Fruit fly (Drosophila melanogaster): ENCODE measurements around the gene MBD-R2.

Gene MBD-R2

DNA sequence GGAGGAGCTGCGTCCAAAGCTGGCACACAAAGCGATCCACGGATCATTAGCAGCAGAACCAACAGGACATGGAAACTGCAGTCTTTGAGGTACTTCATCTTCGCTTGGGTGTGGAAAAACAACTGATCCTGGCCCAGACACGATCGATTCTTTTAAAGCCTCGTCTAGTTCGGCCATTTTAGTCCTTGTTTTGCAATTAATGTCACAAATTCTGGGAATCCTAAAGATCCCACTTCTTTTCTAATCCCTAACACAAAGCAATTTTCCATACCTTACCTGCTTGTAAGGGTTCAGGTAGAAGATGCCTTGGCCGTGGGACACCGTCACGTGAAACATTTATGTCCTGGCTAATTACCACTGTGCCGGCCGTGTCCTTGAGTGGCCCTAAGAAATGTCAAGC lies 26.5 kb upstream of the MBD-R2 start, which contains the start of gene CG10035:
TSS of gene CG10035 (minus strand) at position 129 of the 400 bp plus-strand sequence.
- no peak for TF ChIP-seq Sin3A (optimal IDR thresholded peaks at IDR 0.05)
- no peak for TF ChIP-seq Myc (optimal IDR thresholded peaks at IDR 0.05)
- TF ChIP-seq ttk (optimal IDR thresholded peaks at IDR 0.05), result no peak
- no peak for TF ChIP-seq psq (optimal IDR thresholded peaks at IDR 0.05)
- TF ChIP-seq h (optimal IDR thresholded peaks at IDR 0.05), result no peak
- TF ChIP-seq insv (optimal IDR thresholded peaks at IDR 0.05), result no peak

DNA sequence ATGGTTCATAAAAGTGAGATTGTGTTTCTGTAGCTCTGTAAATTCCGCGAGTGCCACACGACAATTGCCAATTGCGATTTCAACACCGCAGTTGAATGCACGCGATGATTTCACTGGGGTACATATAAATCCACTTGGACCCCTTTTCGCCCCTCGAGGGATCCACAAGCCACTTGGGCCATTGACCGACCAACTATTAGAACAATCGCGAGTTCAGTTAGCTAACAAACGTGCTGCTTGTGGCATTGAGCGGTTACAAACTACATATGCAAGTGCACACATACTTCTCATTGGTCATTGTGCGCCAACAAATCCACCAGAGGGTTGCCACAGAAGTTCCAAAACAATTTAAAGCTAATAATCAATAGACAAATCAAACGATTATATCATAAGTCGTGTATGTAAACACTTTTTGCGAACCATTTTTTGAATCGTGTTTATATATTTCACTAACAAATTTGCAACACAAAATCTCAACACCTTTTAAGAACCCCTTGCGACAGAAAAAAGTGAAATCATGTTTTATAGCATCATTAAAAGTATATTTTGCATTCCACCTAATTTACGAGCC lies 25.1 kb upstream of the MBD-R2 start:
- TF ChIP-seq ttk (optimal IDR thresholded peaks at IDR 0.05) (no peak), psq (optimal IDR thresholded peaks at IDR 0.05) (no peak), h (optimal IDR thresholded peaks at IDR 0.05) (no peak), insv (optimal IDR thresholded peaks at IDR 0.05) (no peak), Myc (optimal IDR thresholded peaks at IDR 0.05) (no peak), Sin3A (optimal IDR thresholded peaks at IDR 0.05) (no peak)

DNA sequence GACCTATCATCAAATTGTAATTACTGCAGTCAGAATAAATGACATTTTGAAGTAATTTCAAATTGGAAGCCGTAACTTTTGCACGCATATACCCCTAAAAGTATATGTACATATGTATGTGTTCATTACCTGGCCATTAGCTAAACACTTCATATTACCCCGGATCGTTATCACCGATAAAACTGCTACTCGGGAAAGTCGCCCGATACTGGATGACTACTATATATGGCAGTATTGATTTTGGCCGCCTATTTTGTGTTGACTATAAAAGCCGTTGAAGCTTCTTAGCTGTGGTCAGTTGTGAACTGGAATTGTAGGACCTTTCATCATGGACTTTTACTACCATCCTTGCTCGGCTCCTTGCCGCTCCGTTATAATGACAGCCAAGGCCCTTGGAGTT lies 23.6 kb upstream of the MBD-R2 start, which contains the start of gene GstD8:
TSS of gene GstD8 (plus strand) at position 301 of the 400 bp plus-strand sequence.
- TF ChIP-seq ttk (optimal IDR thresholded peaks at IDR 0.05), result no peak

DNA sequence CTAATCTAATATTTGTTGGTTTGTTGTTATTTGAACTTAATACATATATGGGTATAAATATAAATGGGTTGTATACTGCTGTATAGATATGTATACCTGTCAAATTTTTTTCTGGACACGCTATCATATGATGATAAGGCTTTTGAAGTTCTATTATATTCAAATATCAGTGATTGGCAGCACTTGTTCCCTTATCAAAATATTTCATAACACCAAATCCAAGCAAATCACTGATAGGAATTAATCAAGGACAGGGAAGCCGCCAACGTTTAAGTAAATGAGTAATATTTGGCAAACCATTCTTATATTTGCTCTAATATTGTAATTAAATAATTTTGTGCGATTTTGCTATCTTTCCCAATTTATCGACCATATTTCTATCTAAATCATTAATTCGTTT lies 23.2 kb upstream of the MBD-R2 start:
- TF ChIP-seq insv (optimal IDR thresholded peaks at IDR 0.05) (no peak), ttk (optimal IDR thresholded peaks at IDR 0.05) (no peak), psq (optimal IDR thresholded peaks at IDR 0.05) (no peak), Myc (optimal IDR thresholded peaks at IDR 0.05) (no peak), h (optimal IDR thresholded peaks at IDR 0.05) (no peak), Sin3A (optimal IDR thresholded peaks at IDR 0.05) (no peak)

DNA sequence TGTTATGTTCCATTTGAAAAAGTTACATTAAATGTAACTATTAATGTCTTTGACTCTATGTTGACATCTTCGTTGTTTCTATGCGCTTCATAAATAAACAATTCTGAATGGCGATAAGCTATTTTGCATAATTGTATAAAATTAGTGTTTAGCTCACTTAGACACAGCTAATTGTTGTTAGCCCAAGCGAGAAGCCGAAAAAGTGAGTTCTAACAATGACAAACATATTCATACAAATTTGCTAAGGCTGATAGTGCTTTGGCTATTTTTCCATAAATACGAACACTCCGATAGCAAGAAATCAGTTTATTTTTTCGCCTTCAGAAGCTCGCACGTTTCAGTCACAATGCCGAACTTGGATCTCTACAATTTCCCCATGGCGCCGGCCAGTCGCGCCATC lies 22.1 kb upstream of the MBD-R2 start, which contains the start of gene GstD7:
TSS of gene GstD7 (plus strand) at position 301 of the 400 bp plus-strand sequence.
- TF ChIP-seq psq (optimal IDR thresholded peaks at IDR 0.05) (no peak), Sin3A (optimal IDR thresholded peaks at IDR 0.05) (no peak), ttk (optimal IDR thresholded peaks at IDR 0.05) (no peak), Myc (optimal IDR thresholded peaks at IDR 0.05) (no peak), h (optimal IDR thresholded peaks at IDR 0.05) (no peak), insv (optimal IDR thresholded peaks at IDR 0.05) (no peak)

DNA sequence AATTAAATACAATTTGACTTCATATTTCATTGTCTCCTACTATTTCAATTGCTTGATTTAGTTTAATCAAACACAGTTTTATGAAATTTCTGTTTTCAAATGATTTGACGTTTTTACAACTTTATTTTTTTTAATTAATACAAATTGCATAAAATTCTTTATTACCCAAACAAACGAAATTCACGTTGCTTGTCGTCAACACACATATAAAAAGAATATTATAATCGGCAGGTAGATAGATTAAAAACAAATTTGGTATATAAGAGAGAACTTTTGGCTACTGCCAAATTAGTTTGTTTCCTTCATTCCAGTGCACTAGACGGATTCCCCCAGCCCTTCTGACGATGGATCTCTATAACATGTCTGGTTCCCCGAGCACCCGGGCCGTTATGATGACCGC lies 20.8 kb upstream of the MBD-R2 start, which contains the start of gene GstD6:
TSS of gene GstD6 (plus strand) at position 301 of the 400 bp plus-strand sequence.
- TF ChIP-seq ttk (optimal IDR thresholded peaks at IDR 0.05) (no peak), h (optimal IDR thresholded peaks at IDR 0.05) (no peak), psq (optimal IDR thresholded peaks at IDR 0.05) (no peak), Sin3A (optimal IDR thresholded peaks at IDR 0.05) (no peak), insv (optimal IDR thresholded peaks at IDR 0.05) (no peak), Myc (optimal IDR thresholded peaks at IDR 0.05) (no peak)

DNA sequence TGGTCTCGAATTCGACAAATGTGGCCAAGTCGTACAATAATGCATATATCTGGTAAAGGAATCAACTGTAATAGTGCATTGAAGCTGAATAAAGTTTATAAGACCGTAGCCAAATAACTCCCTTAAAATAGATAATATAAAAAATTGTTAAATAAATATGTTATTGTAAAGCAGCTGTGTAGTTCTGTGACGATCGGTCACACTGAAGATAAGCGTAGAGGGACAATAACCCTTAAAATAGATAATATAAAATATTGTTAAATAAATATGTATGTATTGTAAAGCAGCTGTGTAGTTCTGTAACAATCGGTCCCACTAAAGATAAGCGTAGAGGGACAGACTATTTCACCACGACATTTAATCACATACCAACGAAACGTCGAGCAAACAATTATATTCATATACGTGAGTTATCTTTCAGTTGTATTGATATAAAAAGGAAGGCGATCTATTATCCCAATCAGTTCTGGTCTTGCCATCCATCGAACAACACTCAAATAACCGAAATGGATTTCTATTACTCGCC lies 19.3 kb upstream of the MBD-R2 start, which contains the start of gene GstD5:
TSS of gene GstD5 (plus strand) at position 476 of the 526 bp plus-strand sequence.
- no peak for TF ChIP-seq Sin3A (optimal IDR thresholded peaks at IDR 0.05)
- no peak for TF ChIP-seq Myc (optimal IDR thresholded peaks at IDR 0.05)
- TF ChIP-seq ttk (optimal IDR thresholded peaks at IDR 0.05), result no peak
- TF ChIP-seq psq (optimal IDR thresholded peaks at IDR 0.05), result no peak
- TF ChIP-seq h (optimal IDR thresholded peaks at IDR 0.05), result no peak
- no peak for TF ChIP-seq insv (optimal IDR thresholded peaks at IDR 0.05)

DNA sequence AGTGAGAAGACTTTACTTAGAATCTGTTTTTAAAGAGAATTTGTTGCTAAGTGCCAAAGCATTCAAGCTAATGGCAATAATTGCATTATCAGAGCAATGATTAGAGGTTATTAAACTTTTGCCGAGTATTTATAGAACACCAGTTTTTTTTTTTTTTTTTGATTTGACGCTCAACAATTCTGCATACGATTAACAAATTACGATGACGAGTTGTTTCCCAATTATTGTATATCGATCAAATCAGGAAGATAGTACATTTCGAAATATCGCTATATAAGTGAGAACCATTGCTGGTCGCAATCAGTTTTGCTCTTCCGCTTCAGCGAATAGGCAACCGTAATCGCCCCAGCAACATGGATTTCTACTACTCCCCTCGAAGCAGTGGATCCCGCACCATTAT lies 17.7 kb upstream of the MBD-R2 start, which contains the start of gene GstD4:
TSS of gene GstD4 (plus strand) at position 301 of the 400 bp plus-strand sequence.
- TF ChIP-seq h (optimal IDR thresholded peaks at IDR 0.05), result no peak
- no peak for TF ChIP-seq psq (optimal IDR thresholded peaks at IDR 0.05)
- TF ChIP-seq Myc (optimal IDR thresholded peaks at IDR 0.05), result no peak
- TF ChIP-seq Sin3A (optimal IDR thresholded peaks at IDR 0.05), result no peak
- no peak for TF ChIP-seq ttk (optimal IDR thresholded peaks at IDR 0.05)
- no peak for TF ChIP-seq insv (optimal IDR thresholded peaks at IDR 0.05)

DNA sequence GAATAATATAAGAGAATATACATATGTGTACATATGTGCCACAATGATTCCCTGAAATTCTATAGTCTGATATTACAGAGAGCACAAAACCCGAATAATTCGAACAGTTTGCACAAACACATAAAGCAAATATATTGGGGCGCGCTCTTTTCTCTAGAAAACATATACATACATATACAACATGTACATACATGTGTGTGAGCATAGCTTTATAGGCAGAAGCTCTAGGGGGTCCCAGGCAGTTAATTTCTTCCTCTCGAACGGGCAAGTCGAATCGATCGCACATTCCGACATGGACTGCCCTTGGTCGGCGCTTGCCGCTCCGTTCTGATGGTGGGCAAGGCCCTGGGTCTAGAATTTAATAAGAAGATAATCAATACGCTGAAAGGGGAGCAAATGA lies 16.7 kb upstream of the MBD-R2 start, which contains the start of gene GstD3:
TSS of gene GstD3 (plus strand) at position 269 of the 400 bp plus-strand sequence.
- no peak for TF ChIP-seq insv (optimal IDR thresholded peaks at IDR 0.05)

DNA sequence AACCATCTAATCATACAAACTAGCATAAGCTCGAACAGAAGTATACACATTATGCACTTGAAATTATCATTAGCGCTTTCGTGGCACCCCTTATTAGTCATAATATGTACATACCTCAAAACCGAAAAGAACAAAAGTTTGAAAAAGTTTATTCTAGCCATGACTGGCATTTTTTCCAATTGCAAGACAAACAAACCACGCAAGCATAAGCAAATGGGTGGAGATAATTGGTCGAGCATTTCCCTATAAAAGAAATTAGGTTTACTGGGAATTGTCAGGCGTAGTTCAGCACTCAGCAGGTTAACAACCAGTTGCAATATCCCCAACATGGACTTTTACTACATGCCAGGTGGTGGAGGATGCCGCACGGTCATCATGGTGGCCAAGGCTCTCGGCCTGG lies 15.6 kb upstream of the MBD-R2 start, which contains the start of gene GstD2:
TSS of gene GstD2 (plus strand) at position 301 of the 400 bp plus-strand sequence.
- no peak for TF ChIP-seq Sin3A (optimal IDR thresholded peaks at IDR 0.05)
- TF ChIP-seq Myc (optimal IDR thresholded peaks at IDR 0.05), result no peak
- TF ChIP-seq ttk (optimal IDR thresholded peaks at IDR 0.05), result no peak
- no peak for TF ChIP-seq psq (optimal IDR thresholded peaks at IDR 0.05)
- TF ChIP-seq h (optimal IDR thresholded peaks at IDR 0.05), result no peak
- no peak for TF ChIP-seq insv (optimal IDR thresholded peaks at IDR 0.05)

DNA sequence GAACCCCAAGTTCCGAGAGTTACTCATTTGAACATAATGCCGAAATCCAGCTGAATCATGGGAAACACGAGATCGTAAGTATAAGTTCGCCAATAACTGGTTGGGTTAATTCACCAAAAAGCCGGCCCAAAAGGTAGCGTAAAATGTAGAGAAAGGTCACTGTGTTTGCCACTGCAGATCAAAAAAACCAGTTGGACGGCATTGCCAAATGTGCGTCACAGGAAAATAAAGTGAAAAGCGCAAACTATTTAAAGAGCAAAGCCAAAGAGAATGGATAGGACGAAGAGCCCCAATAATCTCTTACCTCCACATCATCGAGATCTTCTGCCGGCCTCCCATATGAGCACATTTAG lies 14.6 kb upstream of the MBD-R2 start:
- TF ChIP-seq insv (optimal IDR thresholded peaks at IDR 0.05) (no peak), ttk (optimal IDR thresholded peaks at IDR 0.05) (no peak), Sin3A (optimal IDR thresholded peaks at IDR 0.05) (no peak), psq (optimal IDR thresholded peaks at IDR 0.05) (no peak), h (optimal IDR thresholded peaks at IDR 0.05) (no peak), Myc (optimal IDR thresholded peaks at IDR 0.05) (no peak)

DNA sequence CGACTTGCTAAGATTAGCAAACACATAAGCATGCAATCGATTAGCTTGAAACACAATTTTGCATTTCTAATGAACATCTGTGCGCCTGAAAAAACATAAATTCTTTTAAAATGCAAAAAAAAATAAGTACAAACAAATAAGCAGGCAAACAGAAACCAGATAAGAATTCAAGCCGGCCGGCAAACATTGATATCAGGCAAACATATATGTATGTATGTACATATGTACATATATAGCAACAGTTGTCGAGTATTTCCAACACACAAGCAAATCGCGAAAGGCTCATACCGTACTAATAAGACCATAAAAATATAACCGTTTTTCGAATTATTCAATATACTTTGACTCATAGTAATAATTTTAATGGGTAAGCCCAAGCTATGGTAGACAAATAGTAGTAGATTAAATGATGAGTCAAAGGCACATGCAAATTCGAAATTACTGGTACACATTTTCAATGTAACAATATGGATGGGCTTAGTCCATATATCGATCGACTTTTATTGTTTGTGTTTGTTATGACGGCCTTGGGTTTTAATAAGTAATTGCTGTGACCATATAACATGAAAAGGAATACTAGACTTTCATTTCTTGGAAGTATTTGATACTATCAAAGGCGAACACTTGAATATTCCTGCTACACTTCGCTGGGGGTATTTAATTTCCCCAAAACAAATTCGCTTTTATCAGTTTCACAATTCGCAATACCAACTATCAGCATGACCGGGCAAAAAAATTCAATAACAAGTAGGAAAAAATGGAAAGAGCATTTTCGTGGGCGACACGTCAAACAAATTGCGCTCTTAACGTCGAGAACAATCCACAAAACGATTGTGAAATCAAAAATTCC lies 14.0 kb upstream of the MBD-R2 start:
- TF ChIP-seq h (optimal IDR thresholded peaks at IDR 0.05) (no peak), psq (optimal IDR thresholded peaks at IDR 0.05) (no peak), Sin3A (optimal IDR thresholded peaks at IDR 0.05) (no peak)
